Worm (Caenorhabditis elegans): Measurements from ENCODE around the gene nhr-223.

- TF ChIP-seq nhr-11 (tag; optimal IDR thresholded peaks at IDR 0.05) (no peak), ztf-16 (tag; optimal IDR thresholded peaks at IDR 0.05) (no peak)
These were observed 44.1 kb upstream of the nhr-223 start, which contains the start of gene str-43 for ce11 chrV:15752049-15752448.
